Fruit fly (Drosophila melanogaster) whole organism, embryonic: ENCODE results near the gene Pp2A-29B.

Source experiments
- BtbVII ChIP-seq: fragments of 200-800 bp; sonication (Bioruptor generic); optimal IDR thresholded peaks from 3 replicates; lab custom pipeline; 2017; ENCODE audit warnings: missing biosample characterization, mild to moderate bottlenecking, missing genetic modification characterization
- CG12769 ChIP-seq: fragments of 200-800 bp; sonication (Bioruptor generic); optimal IDR thresholded peaks from 2 replicates; lab custom pipeline; 2019; ENCODE audit warnings: missing biosample characterization, mild to moderate bottlenecking, missing genetic modification characterization, moderate library complexity
- CG1529 ChIP-seq: fragments of 200-800 bp; sonication (Bioruptor generic); optimal IDR thresholded peaks from 3 replicates; lab custom pipeline; 2018; ENCODE audit warnings: missing biosample characterization, missing genetic modification characterization
- CG1602 ChIP-seq: fragments of 200-800 bp; sonication (Bioruptor generic); optimal IDR thresholded peaks from 3 replicates; lab custom pipeline; 2016; ENCODE audit warnings: missing biosample characterization, missing genetic modification characterization
- CG17802 ChIP-seq: fragments of 200-800 bp; sonication (Bioruptor generic); optimal IDR thresholded peaks from 2 replicates; lab custom pipeline; 2018; ENCODE audit warnings: missing biosample characterization, mild to moderate bottlenecking, missing genetic modification characterization, moderate library complexity
- CG1832 ChIP-seq: fragments of 200-800 bp; sonication (Bioruptor generic); optimal IDR thresholded peaks from 2 replicates; lab custom pipeline; 2017; ENCODE audit warnings: missing biosample characterization, mild to moderate bottlenecking, missing genetic modification characterization, inconsistent platforms
- CG2889 ChIP-seq: fragments of 200-800 bp; sonication (Bioruptor generic); IDR thresholded peaks from 3 replicates; pipeline ENCODE4 v1.3.6; 2022; ENCODE audit warnings: missing biosample characterization, missing genetic modification characterization
- CG32532 ChIP-seq: fragments of 200-800 bp; sonication (Bioruptor generic); IDR thresholded peaks from 2 replicates; pipeline ENCODE4 v1.3.6; 2022; ENCODE audit warnings: missing biosample characterization, missing genetic modification characterization
- CG3847 ChIP-seq: fragments of 200-800 bp; sonication (Bioruptor generic); IDR thresholded peaks from 2 replicates; pipeline ENCODE4 v1.3.6; 2022; ENCODE audit warnings: missing biosample characterization, missing genetic modification characterization
- CG6654 ChIP-seq: fragments of 200-800 bp; sonication (Bioruptor generic); optimal IDR thresholded peaks from 2 replicates; lab custom pipeline; 2017; ENCODE audit warnings: missing biosample characterization, mild to moderate bottlenecking, missing genetic modification characterization
- CG6813 ChIP-seq: fragments of 200-800 bp; sonication (Bioruptor generic); optimal IDR thresholded peaks from 2 replicates; lab custom pipeline; 2017; ENCODE audit warnings: missing biosample characterization, missing genetic modification characterization, mild to moderate bottlenecking, moderate library complexity, missing genetic modification reagents
- CG7556 ChIP-seq: fragments of 200-800 bp; sonication (Bioruptor generic); optimal IDR thresholded peaks from 2 replicates; lab custom pipeline; 2017; ENCODE audit warnings: missing biosample characterization, mild to moderate bottlenecking, missing genetic modification characterization
- CG7963 ChIP-seq: fragments of 200-800 bp; sonication (Bioruptor generic); IDR thresholded peaks from 3 replicates; pipeline ENCODE4 v1.3.6; 2022; ENCODE audit warnings: missing biosample characterization, missing genetic modification characterization; ENCODE audit not compliant: partially characterized antibody
- CG8359 ChIP-seq: fragments of 200-800 bp; sonication (Bioruptor generic); optimal IDR thresholded peaks from 2 replicates; lab custom pipeline; 2017; ENCODE audit warnings: missing biosample characterization, mild to moderate bottlenecking, missing genetic modification characterization, borderline replicate concordance
- Dad ChIP-seq: fragments of 200-800 bp; sonication (Bioruptor generic); optimal IDR thresholded peaks from 3 replicates; lab custom pipeline; 2016; ENCODE audit warnings: missing biosample characterization, missing genetic modification characterization
- Ets97D ChIP-seq: fragments of 200-800 bp; sonication (Bioruptor generic); optimal IDR thresholded peaks from 3 replicates; lab custom pipeline; 2016; ENCODE audit warnings: missing biosample characterization, missing genetic modification characterization
- Fer1 ChIP-seq: fragments of 200-800 bp; sonication (Bioruptor generic); optimal IDR thresholded peaks from 2 replicates; lab custom pipeline; 2017; ENCODE audit warnings: missing biosample characterization, mild to moderate bottlenecking, missing genetic modification characterization
- Hr39 ChIP-seq: fragments of >200 bp; optimal IDR thresholded peaks from 2 replicates; lab custom pipeline; 2017
- Jarid2 ChIP-seq: fragments of 200-800 bp; sonication (Bioruptor generic); optimal IDR thresholded peaks from 3 replicates; lab custom pipeline; 2017; ENCODE audit warnings: mild to moderate bottlenecking, missing biosample characterization, missing genetic modification reagents, missing genetic modification characterization
- MESR4 ChIP-seq: fragments of 200-800 bp; sonication (Bioruptor generic); optimal IDR thresholded peaks from 2 replicates; lab custom pipeline; 2018; ENCODE audit warnings: missing biosample characterization, mild to moderate bottlenecking, missing genetic modification characterization, moderate library complexity
- Myb ChIP-seq: fragments of 200-800 bp; sonication (Bioruptor generic); optimal IDR thresholded peaks from 2 replicates; lab custom pipeline; 2016; ENCODE audit warnings: missing biosample characterization, missing genetic modification characterization
- NC2α ChIP-seq: fragments of 200-800 bp; sonication (Bioruptor generic); optimal IDR thresholded peaks from 2 replicates; lab custom pipeline; 2016; ENCODE audit warnings: missing biosample characterization, missing genetic modification characterization
- Nf-YB ChIP-seq: fragments of 200-800 bp; sonication (Bioruptor generic); optimal IDR thresholded peaks from 3 replicates; lab custom pipeline; 2019; ENCODE audit warnings: missing biosample characterization, mild to moderate bottlenecking, missing genetic modification characterization, moderate library complexity
- Usf ChIP-seq: fragments of 200-800 bp; sonication (Bioruptor generic); optimal IDR thresholded peaks from 2 replicates; lab custom pipeline; 2017; ENCODE audit warnings: missing genotype, missing biosample characterization, missing genetic modification characterization
- ash1 ChIP-seq: fragments of 200-800 bp; sonication (Bioruptor generic); optimal IDR thresholded peaks from 2 replicates; lab custom pipeline; 2018; ENCODE audit warnings: missing biosample characterization, mild to moderate bottlenecking, missing genetic modification characterization
- ato ChIP-seq: fragments of 200-800 bp; sonication (Bioruptor generic); IDR thresholded peaks from 2 replicates; pipeline ENCODE4 v1.3.6; 2022; ENCODE audit warnings: missing biosample characterization, missing genetic modification characterization; ENCODE audit not compliant: partially characterized antibody
- btn ChIP-seq: fragments of 200-800 bp; sonication (Bioruptor generic); optimal IDR thresholded peaks from 2 replicates; lab custom pipeline; 2016; ENCODE audit warnings: missing biosample characterization, missing genetic modification characterization
- chif ChIP-seq, 2 experiments: fragments of 200-800 bp; sonication (Bioruptor generic); optimal IDR thresholded peaks; 3 replicates each; lab custom pipeline; 2016; ENCODE audit warnings: missing biosample characterization in 2 of 2, missing genetic modification characterization in 2 of 2
- chinmo ChIP-seq: fragments of 200-800 bp; sonication (Bioruptor generic); IDR thresholded peaks from 4 replicates; pipeline ENCODE4 v1.3.6; 2022; ENCODE audit warnings: missing biosample characterization, missing genetic modification characterization; ENCODE audit not compliant: partially characterized antibody
- chn ChIP-seq: fragments of 200-800 bp; sonication (Bioruptor generic); optimal IDR thresholded peaks from 2 replicates; lab custom pipeline; 2016; ENCODE audit warnings: missing biosample characterization, missing genetic modification characterization
- crp ChIP-seq, 2 experiments: fragments of 200-800 bp; sonication (Bioruptor generic); optimal IDR thresholded peaks; 2 replicates in 1 of 2; 3 replicates in 1 of 2; lab custom pipeline; 2017; ENCODE audit warnings: missing biosample characterization in 2 of 2, missing genetic modification characterization in 2 of 2, mild to moderate bottlenecking in 1 of 2, moderate library complexity in 1 of 2
- dati ChIP-seq: fragments of 200-800 bp; sonication (Bioruptor generic); IDR thresholded peaks from 2 replicates; pipeline ENCODE4 v1.3.6; 2022; ENCODE audit warnings: missing biosample characterization, missing genetic modification characterization
- disco-r ChIP-seq: fragments of 200-800 bp; sonication (Bioruptor generic); optimal IDR thresholded peaks from 2 replicates; lab custom pipeline; 2016; ENCODE audit warnings: missing biosample characterization, missing genetic modification characterization
- dm ChIP-seq: fragments of 200-800 bp; sonication (Bioruptor generic); optimal IDR thresholded peaks from 3 replicates; lab custom pipeline; 2016; ENCODE audit warnings: missing biosample characterization, missing genetic modification characterization
- en ChIP-seq: fragments of 200-800 bp; sonication (Bioruptor generic); optimal IDR thresholded peaks from 2 replicates; lab custom pipeline; 2016; ENCODE audit warnings: missing biosample characterization, missing genetic modification characterization
- fd3F ChIP-seq: fragments of 200-800 bp; sonication (Bioruptor generic); optimal IDR thresholded peaks from 2 replicates; lab custom pipeline; 2018; ENCODE audit warnings: missing biosample characterization, mild to moderate bottlenecking, missing genetic modification characterization, moderate library complexity
- gem ChIP-seq: fragments of 200-800 bp; sonication (Bioruptor generic); optimal IDR thresholded peaks from 2 replicates; lab custom pipeline; 2019; ENCODE audit warnings: missing biosample characterization, mild to moderate bottlenecking, missing genetic modification characterization, moderate library complexity
- h ChIP-seq: fragments of >200 bp; optimal IDR thresholded peaks from 2 replicates; lab custom pipeline; 2017
- hkb ChIP-seq, 2 experiments: fragments of 200-800 bp in 1 of 2; fragments of >200 bp in 1 of 2; sonication (Bioruptor generic) in 1 of 2; IDR thresholded peaks in 1 of 2; optimal IDR thresholded peaks in 1 of 2; 2 replicates each; pipeline versions ENCODE4 v1.3.6 to Lab custom; 2017 to 2022; ENCODE audit warnings: missing biosample characterization in 1 of 2, missing genetic modification characterization in 1 of 2
- jigr1 ChIP-seq: fragments of 200-800 bp; sonication (Bioruptor generic); IDR thresholded peaks from 3 replicates; pipeline ENCODE4 v1.3.6; 2022; ENCODE audit warnings: missing biosample characterization, missing genetic modification characterization
- kay ChIP-seq: fragments of 200-800 bp; sonication (Bioruptor generic); optimal IDR thresholded peaks from 2 replicates; lab custom pipeline; 2016; ENCODE audit warnings: missing biosample characterization, missing genetic modification characterization
- pan ChIP-seq, 4 experiments: fragments of >200 bp in 3 of 4; fragments of 200-800 bp in 1 of 4; sonication (Bioruptor generic) in 1 of 4; optimal IDR thresholded peaks in 3 of 4; IDR thresholded peaks in 1 of 4; 2 replicates each; pipeline versions ENCODE4 v1.3.6 to Lab custom; 2017 to 2022; ENCODE audit warnings: missing biosample characterization in 2 of 4, missing genetic modification characterization in 2 of 4, mixed read lengths in 1 of 4
- pzg ChIP-seq: fragments of 200-800 bp; sonication (Bioruptor generic); optimal IDR thresholded peaks from 3 replicates; lab custom pipeline; 2018; ENCODE audit warnings: missing biosample characterization, mild to moderate bottlenecking, missing genetic modification characterization, moderate library complexity
- scrt ChIP-seq: fragments of 200-800 bp; sonication (Bioruptor generic); optimal IDR thresholded peaks from 2 replicates; lab custom pipeline; 2018; ENCODE audit warnings: missing biosample characterization, mild to moderate bottlenecking, missing genetic modification characterization, moderate library complexity
- slp2 ChIP-seq: fragments of 200-800 bp; sonication (Bioruptor generic); optimal IDR thresholded peaks from 2 replicates; lab custom pipeline; 2016; ENCODE audit warnings: missing biosample characterization, missing genetic modification characterization
- sna ChIP-seq: fragments of 200-800 bp; sonication (Bioruptor generic); IDR thresholded peaks from 2 replicates; pipeline ENCODE4 v1.3.6; 2022; ENCODE audit warnings: missing biosample characterization, missing genetic modification characterization; ENCODE audit not compliant: partially characterized antibody
- trh ChIP-seq: fragments of 200-800 bp; sonication (Bioruptor generic); optimal IDR thresholded peaks from 2 replicates; lab custom pipeline; 2016; ENCODE audit warnings: missing biosample characterization, missing genetic modification characterization
- unc-4 ChIP-seq: fragments of 200-800 bp; sonication (Bioruptor generic); IDR thresholded peaks from 2 replicates; pipeline ENCODE4 v1.3.6; 2022; ENCODE audit warnings: missing biosample characterization, missing genetic modification characterization; ENCODE audit not compliant: partially characterized antibody
- zfh2 ChIP-seq: fragments of 200-800 bp; sonication (Bioruptor generic); optimal IDR thresholded peaks from 2 replicates; lab custom pipeline; 2016; ENCODE audit warnings: missing biosample characterization, missing genetic modification characterization

The Pp2A-29B gene

DNA sequence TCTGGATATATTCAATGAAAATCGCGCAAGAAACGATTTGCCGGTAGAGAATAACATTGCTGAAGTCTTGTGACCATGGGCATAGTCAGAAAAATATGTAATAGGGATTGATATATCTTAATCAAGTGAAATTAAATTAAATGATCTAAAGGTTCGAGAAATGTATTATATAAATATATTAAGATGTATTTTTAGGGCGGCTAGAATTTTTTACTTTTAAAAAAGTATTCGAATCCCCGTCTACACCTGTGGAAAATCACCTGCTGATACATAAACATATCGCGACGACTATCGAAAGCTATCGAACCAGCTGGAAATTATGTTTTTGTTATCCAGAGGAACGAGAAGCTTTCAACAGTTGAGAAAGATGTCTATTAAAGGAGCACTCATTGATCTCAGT, 10.9 kb downstream of the Pp2A-29B start, which contains the start of the genes CG13390 and CG17294 (continued):
- TF ChIP-seq disco-r (GFP tag; lab: Kevin White, UChicago) (peak; percentile 87), en (GFP tag; lab: Kevin White, UChicago) (peak; percentile 79), Fer1 (GFP tag; lab: Kevin White, UChicago) (peak; percentile 100), chif (GFP tag; optimal IDR thresholded peaks at IDR 0.05; lab: Kevin White, UChicago) (peak; percentile 87 to 95), hkb (optimal IDR thresholded peaks at IDR 0.05; lab: Kevin White, UChicago) (no peak), hkb (GFP tag; IDR thresholded peaks at IDR 0.05; lab: Robert Waterston, UW) (peak; percentile 100), CG7556 (GFP tag; lab: Kevin White, UChicago) (peak; percentile 99), Nf-YB (GFP tag; lab: Kevin White, UChicago) (peak; percentile 91), CG32532 (GFP tag; lab: Robert Waterston, UW) (peak; percentile 100), CG6813 (GFP tag; lab: Kevin White, UChicago) (peak; percentile 99), Ets97D (GFP tag; lab: Kevin White, UChicago) (peak; percentile 90), zfh2 (peak; percentile 95), gem (tag; lab: Kevin White, UChicago) (peak; percentile 100), trh (GFP tag; lab: Kevin White, UChicago) (peak; percentile 98), scrt (peak; percentile 98), CG12769 (tag; lab: Kevin White, UChicago) (peak; percentile 99), pan (optimal IDR thresholded peaks at IDR 0.05; lab: Kevin White, UChicago) (no peak), pan (GFP tag; optimal IDR thresholded peaks at IDR 0.05 in 1 of 2, IDR thresholded peaks at IDR 0.05 in 1 of 2) (peak in 1 of 2 experiments; percentile 100), unc-4 (peak; percentile 88), h (lab: Kevin White, UChicago) (no peak), CG2889 (GFP tag; lab: Robert Waterston, UW) (peak; percentile 99), Jarid2 (GFP tag; lab: Kevin White, UChicago) (peak; percentile 95), chinmo (GFP tag; lab: Robert Waterston, UW) (peak; percentile 57; the same call in 1 of the 4 replicates), CG6654 (GFP tag; lab: Kevin White, UChicago) (peak; percentile 93), ato (GFP tag; lab: Robert Waterston, UW) (0 out of 2 replicates have a peak, but pooled peaks have one; percentile 40), Myb (GFP tag; lab: Kevin White, UChicago) (peak; percentile 69), CG1602 (GFP tag; lab: Kevin White, UChicago) (peak; percentile 99), kay (GFP tag; lab: Kevin White, UChicago) (peak; percentile 99), fd3F (GFP tag; lab: Kevin White, UChicago) (peak; percentile 100), chn (GFP tag; lab: Kevin White, UChicago) (peak; percentile 96), BtbVII (GFP tag; lab: Kevin White, UChicago) (peak; percentile 100), CG7963 (GFP tag; lab: Robert Waterston, UW) (peak; percentile 58), ash1 (GFP tag; lab: Kevin White, UChicago) (peak; percentile 98), jigr1 (peak; percentile 99), CG17802 (peak; percentile 93), slp2 (peak; percentile 88), sna (GFP tag; lab: Robert Waterston, UW) (peak; percentile 83), pzg (GFP tag; lab: Kevin White, UChicago) (peak; percentile 63), dati (peak; percentile 98), CG1832 (peak; percentile 2), Dad (GFP tag; lab: Kevin White, UChicago) (peak; percentile 91), NC2α (GFP tag; lab: Kevin White, UChicago) (peak; percentile 70), Usf (GFP tag; lab: Kevin White, UChicago) (peak; percentile 98), Hr39 (lab: Kevin White, UChicago) (no peak), CG1529 (GFP tag; lab: Kevin White, UChicago) (peak; percentile 99), crp (GFP tag; optimal IDR thresholded peaks at IDR 0.05; lab: Kevin White, UChicago) (peak; percentile 52 to 85), btn (GFP tag; lab: Kevin White, UChicago) (peak; percentile 8), dm (peak; percentile 87), CG8359 (GFP tag; lab: Kevin White, UChicago) (peak; percentile 95), MESR4 (GFP tag; lab: Kevin White, UChicago) (peak; percentile 82), CG3847 (GFP tag; lab: Robert Waterston, UW) (peak; percentile 100)
